Worm (Caenorhabditis elegans) whole organism, early embryonic: ENCODE data around the gene nrfl-1.

Experiments
- B0310.2 ChIP-seq: sonication (generic microtip); optimal IDR thresholded peaks from 2 replicates; lab custom pipeline; 2016; ENCODE audit warnings: mild to moderate bottlenecking, missing genetic modification characterization, missing compliant biosample characterization
- F13C5.2 ChIP-seq: sonication (generic microtip); optimal IDR thresholded peaks from 2 replicates; lab custom pipeline; 2017; ENCODE audit warnings: mild to moderate bottlenecking, missing genetic modification characterization, inconsistent platforms, missing compliant biosample characterization
- ama-1 ChIP-seq: fragments of 150-350 bp; optimal IDR thresholded peaks from 2 replicates; lab custom pipeline; 2014
- ceh-36 ChIP-seq: sonication (generic microtip); optimal IDR thresholded peaks from 2 replicates; lab custom pipeline; 2016; ENCODE audit warnings: missing genetic modification characterization, inconsistent platforms, missing compliant biosample characterization
- ets-7 ChIP-seq: sonication (generic microtip); optimal IDR thresholded peaks from 2 replicates; lab custom pipeline; 2016; ENCODE audit warnings: missing genotype, missing genetic modification characterization, missing compliant biosample characterization
- hmbx-1 ChIP-seq: sonication (generic microtip); optimal IDR thresholded peaks from 2 replicates; lab custom pipeline; 2016; ENCODE audit warnings: mild to moderate bottlenecking, missing genetic modification characterization, missing compliant biosample characterization
- hnd-1 ChIP-seq: sonication (generic microtip); optimal IDR thresholded peaks from 2 replicates; lab custom pipeline; 2016; ENCODE audit warnings: missing genetic modification characterization, missing compliant biosample characterization
- pes-1 ChIP-seq: fragments of 200-800 bp; sonication (Bioruptor generic); IDR thresholded peaks from 2 replicates; pipeline ENCODE4 v1.3.6; 2022; ENCODE audit warnings: missing genetic modification reagents, missing genetic modification characterization, missing compliant biosample characterization
- scrt-1 ChIP-seq: fragments of 200-800 bp; sonication (Bioruptor generic); IDR thresholded peaks from 2 replicates; pipeline ENCODE4 v1.3.6; 2022; ENCODE audit warnings: missing genetic modification characterization, missing compliant biosample characterization
- tbx-37 ChIP-seq: fragments of 200-800 bp; sonication (Bioruptor generic); conservative IDR thresholded peaks from 2 replicates; pipeline ENCODE4 v1.3.6; 2022; ENCODE audit warnings: missing genetic modification reagents, missing genetic modification characterization, missing compliant biosample characterization
- tra-4 ChIP-seq: sonication (generic microtip); optimal IDR thresholded peaks from 2 replicates; lab custom pipeline; 2017; ENCODE audit warnings: missing genetic modification characterization, missing compliant biosample characterization

- TF ChIP-seq hnd-1 (tag; lab: Kevin White, UChicago) = no peak
- no peak for TF ChIP-seq ama-1 (lab: Kevin White, UChicago)
- no peak for TF ChIP-seq scrt-1
- no peak for TF ChIP-seq hmbx-1 (tag; lab: Kevin White, UChicago)
- no peak for TF ChIP-seq tra-4 (tag; lab: Kevin White, UChicago)
- TF ChIP-seq tbx-37 = no peak
- no peak for TF ChIP-seq pes-1 (GFP tag; lab: Robert Waterston, UW)
- TF ChIP-seq ceh-36 = no peak
- TF ChIP-seq F13C5.2 (tag; lab: Kevin White, UChicago) = no peak
- TF ChIP-seq ets-7 = no peak
- TF ChIP-seq B0310.2 (tag; lab: Kevin White, UChicago) = no peak
Measured at ce11 chrIV:9104071-9105016, 14.5 kb upstream of the nrfl-1 start, which contains the start of the genes C01F6.14 and fem-3.
